Worm (Caenorhabditis elegans) whole organism, L1 larva: ENCODE data around the gene T01B11.1.

Experiments
- efl-3 ChIP-seq: fragments of 200-800 bp; sonication (Bioruptor generic); optimal IDR thresholded peaks from 2 replicates; lab custom pipeline; 2018; ENCODE audit warnings: mild to moderate bottlenecking, missing genetic modification characterization, missing compliant biosample characterization
- elt-2 ChIP-seq: sonication (generic microtip); optimal IDR thresholded peaks from 2 replicates; lab custom pipeline; 2016; ENCODE audit warnings: missing genetic modification characterization, mild to moderate bottlenecking, inconsistent platforms, missing compliant biosample characterization, missing genetic modification reagents
- grh-1 ChIP-seq: fragments of 200-800 bp; sonication (Bioruptor generic); IDR thresholded peaks from 2 replicates; pipeline ENCODE4 v1.3.6; 2022; ENCODE audit warnings: missing genetic modification reagents, missing genetic modification characterization, missing compliant biosample characterization
- hlh-4 ChIP-seq: sonication (generic microtip); optimal IDR thresholded peaks from 2 replicates; lab custom pipeline; 2016; ENCODE audit warnings: mild to moderate bottlenecking, missing genetic modification characterization, missing compliant biosample characterization
- mdl-1 ChIP-seq, 2 experiments: fragments of 150-350 bp; optimal IDR thresholded peaks; 2 replicates each; lab custom pipeline; 2014 to 2017; ENCODE audit warnings: missing biosample characterization in 2 of 2, missing genetic modification characterization in 2 of 2, inconsistent platforms in 1 of 2
- mef-2 ChIP-seq: fragments of 150-350 bp; optimal IDR thresholded peaks from 2 replicates; lab custom pipeline; 2014; ENCODE audit warnings: missing biosample characterization, missing genetic modification characterization
- mep-1 ChIP-seq: fragments of 150-350 bp; optimal IDR thresholded peaks from 2 replicates; lab custom pipeline; 2014; ENCODE audit warnings: missing biosample characterization, missing genetic modification characterization
- nhr-28 ChIP-seq: fragments of 150-350 bp; optimal IDR thresholded peaks from 2 replicates; lab custom pipeline; 2014; ENCODE audit warnings: missing biosample characterization, missing genetic modification characterization
- nhr-47 ChIP-seq: sonication (generic microtip); optimal IDR thresholded peaks from 2 replicates; lab custom pipeline; 2016; ENCODE audit warnings: mild to moderate bottlenecking, missing genetic modification characterization, moderate library complexity, missing compliant biosample characterization
- tbx-2 ChIP-seq: sonication (generic microtip); optimal IDR thresholded peaks from 2 replicates; lab custom pipeline; 2016; ENCODE audit warnings: missing genetic modification characterization, missing compliant biosample characterization
- ztf-4 ChIP-seq: fragments of 150-350 bp; optimal IDR thresholded peaks from 2 replicates; lab custom pipeline; 2014; ENCODE audit warnings: missing biosample characterization, missing genetic modification characterization

ce11 chrIV:8446904-8447303 is at the start of gene T01B11.1:
- TF ChIP-seq efl-3 (GFP tag; lab: Kevin White, UChicago) (no peak), mdl-1 (tag; optimal IDR thresholded peaks at IDR 0.05; lab: Kevin White, UChicago) (no peak), hlh-4 (tag; lab: Kevin White, UChicago) (no peak), mef-2 (tag; lab: Kevin White, UChicago) (no peak), nhr-28 (tag; lab: Kevin White, UChicago) (no peak), grh-1 (GFP tag; lab: Robert Waterston, UW) (no peak), mep-1 (no peak), nhr-47 (tag; lab: Kevin White, UChicago) (no peak), elt-2 (tag; lab: Kevin White, UChicago) (no peak), tbx-2 (tag; lab: Kevin White, UChicago) (no peak), ztf-4 (tag; lab: Kevin White, UChicago) (no peak)
